Worm (Caenorhabditis elegans) whole organism, L2 larva: ENCODE data around the gene C18E9.8.

Source experiments
- elt-1 ChIP-seq: fragments of 150-350 bp; optimal IDR thresholded peaks from 2 replicates; lab custom pipeline; 2014; ENCODE audit warnings: missing biosample characterization, missing genetic modification characterization
- fos-1 ChIP-seq: fragments of 150-350 bp; optimal IDR thresholded peaks from 2 replicates; lab custom pipeline; 2014; ENCODE audit warnings: missing biosample characterization, missing genetic modification characterization
- lin-13 ChIP-seq: fragments of 150-350 bp; optimal IDR thresholded peaks from 2 replicates; lab custom pipeline; 2014; ENCODE audit warnings: missing biosample characterization, missing genetic modification reagents, missing genetic modification characterization
- nhr-12 ChIP-seq: fragments of 150-350 bp; optimal IDR thresholded peaks from 2 replicates; lab custom pipeline; 2014; ENCODE audit warnings: missing biosample characterization, missing genetic modification characterization
- nhr-237 ChIP-seq: fragments of 150-350 bp; optimal IDR thresholded peaks from 2 replicates; lab custom pipeline; 2014; ENCODE audit warnings: missing biosample characterization, missing genetic modification characterization
- nhr-77 ChIP-seq: fragments of 150-350 bp; optimal IDR thresholded peaks from 2 replicates; lab custom pipeline; 2014; ENCODE audit warnings: missing biosample characterization, missing genetic modification characterization

ce11 chrII:8973516-8974043 lies 14.3 kb downstream of the C18E9.8 start, which contains the start of gene tomm-40:
- TF ChIP-seq nhr-237 (tag; lab: Kevin White, UChicago) (no peak), fos-1 (tag; lab: Kevin White, UChicago) (no peak), elt-1 (tag; lab: Kevin White, UChicago) (no peak), nhr-12 (tag; lab: Kevin White, UChicago) (no peak), nhr-77 (tag; lab: Kevin White, UChicago) (no peak), lin-13 (GFP tag; lab: Kevin White, UChicago) (no peak)
